Worm (Caenorhabditis elegans) whole organism, mixed stage, embryonic: ENCODE measurements around the gene C17F4.8.
"Not testable (repeated sequence)": the region's sequence is repeated elsewhere in the genome, so short reads cannot be mapped to it uniquely, and the experiment has no call there.

ENCODE experiments used
- M03D4.4 ChIP-seq: sonication (generic microtip); optimal IDR thresholded peaks from 2 replicates; lab custom pipeline; 2017; ENCODE audit warnings: mild to moderate bottlenecking, missing genetic modification characterization, missing compliant biosample characterization
- ceh-39 ChIP-seq: fragments of 150-350 bp; optimal IDR thresholded peaks from 2 replicates; lab custom pipeline; 2014; ENCODE audit warnings: missing biosample characterization, missing genetic modification characterization
- ceh-43 ChIP-seq: fragments of 200-800 bp; sonication (Bioruptor generic); optimal IDR thresholded peaks from 2 replicates; lab custom pipeline; 2018; ENCODE audit warnings: mild to moderate bottlenecking, missing genetic modification characterization, moderate library complexity, missing compliant biosample characterization
- ces-1 ChIP-seq: fragments of 150-350 bp; optimal IDR thresholded peaks from 2 replicates; lab custom pipeline; 2014; ENCODE audit warnings: missing biosample characterization, missing genetic modification reagents, missing genetic modification characterization
- sptf-1 ChIP-seq: sonication (generic microtip); optimal IDR thresholded peaks from 2 replicates; lab custom pipeline; 2017; ENCODE audit warnings: mild to moderate bottlenecking, missing genetic modification characterization, moderate library complexity, missing compliant biosample characterization

The C17F4.8 gene

DNA sequence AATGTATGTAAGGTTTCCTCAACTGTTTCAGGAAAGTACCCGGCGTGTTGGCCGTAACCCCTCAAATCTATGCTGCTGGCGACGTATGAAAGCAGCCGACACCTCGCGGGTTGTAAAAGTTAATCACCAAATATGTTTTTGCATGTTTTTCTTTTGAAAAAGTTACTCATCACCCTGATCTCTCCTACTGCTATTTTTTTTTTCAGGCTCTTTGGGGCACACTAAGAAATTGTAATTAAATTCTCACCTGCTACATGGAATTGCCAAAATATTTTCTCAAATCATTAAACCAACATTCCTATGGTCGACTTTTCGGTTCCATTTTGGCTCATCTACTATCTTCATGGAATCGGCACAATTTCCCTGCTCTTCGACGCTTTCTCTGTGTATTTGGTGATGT lies 49.8 kb downstream of the C17F4.8 start, which contains the start of gene sri-78:
sri-78 (plus strand) TSS at position 301 of the 400 bp plus-strand sequence.
- TF ChIP-seq ceh-43 (GFP tag; lab: Kevin White, UChicago); sptf-1 (tag; lab: Kevin White, UChicago); ceh-39 (tag; lab: Kevin White, UChicago): not testable (repeated sequence)

DNA sequence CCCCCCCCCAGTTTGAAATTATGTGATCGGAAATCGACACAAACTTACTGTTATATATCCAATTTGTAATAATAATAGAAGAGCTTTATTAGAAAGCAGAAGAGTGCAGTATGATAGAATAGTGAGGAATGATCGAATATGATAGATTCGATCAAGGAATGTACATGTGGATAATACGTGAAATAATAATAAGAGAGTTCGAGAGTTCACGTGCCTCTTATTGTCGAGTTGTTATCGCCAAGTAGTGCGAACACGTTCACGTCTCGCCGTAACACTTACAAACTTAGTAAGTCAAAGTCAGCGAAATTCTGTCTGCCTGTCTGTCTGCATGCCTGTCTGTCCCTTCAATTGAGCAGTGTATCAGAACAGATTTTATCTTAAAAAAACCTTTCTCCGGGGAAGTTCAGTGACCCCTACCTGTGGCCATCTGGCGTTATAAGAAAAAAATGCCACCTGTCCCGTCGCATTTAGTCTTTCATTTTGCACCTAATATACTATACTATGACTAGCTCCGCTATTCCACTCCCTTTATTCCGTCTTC lies 51.3 kb downstream of the C17F4.8 start, which contains the start of the genes Y27F2A.6 and Y27F2A.8:
Y27F2A.6 (minus strand) TSS at position 101 of the 541 bp plus-strand sequence.
Y27F2A.8 (plus strand) TSS at position 491 of the 541 bp plus-strand sequence.
- not testable (repeated sequence) for TF ChIP-seq ces-1 (GFP tag; lab: Kevin White, UChicago); M03D4.4; ceh-39 (tag; lab: Kevin White, UChicago)
